Worm (Caenorhabditis elegans) whole organism, mixed stage, embryonic: ENCODE data around the gene skpo-3.

Experiments used
- M03D4.4 ChIP-seq: sonication (generic microtip); optimal IDR thresholded peaks from 2 replicates; lab custom pipeline; 2017; ENCODE audit warnings: mild to moderate bottlenecking, missing genetic modification characterization, missing compliant biosample characterization
- blmp-1 ChIP-seq: fragments of 150-350 bp; optimal IDR thresholded peaks from 2 replicates; lab custom pipeline; 2014; ENCODE audit warnings: missing biosample characterization, missing genetic modification characterization
- drap-1 ChIP-seq: fragments of 200-800 bp; sonication (Bioruptor generic); optimal IDR thresholded peaks from 3 replicates; lab custom pipeline; 2018; ENCODE audit warnings: mild to moderate bottlenecking, missing genetic modification characterization, missing compliant biosample characterization
- elt-1 ChIP-seq: sonication (generic microtip); optimal IDR thresholded peaks from 2 replicates; lab custom pipeline; 2017; ENCODE audit warnings: missing genetic modification characterization, mild to moderate bottlenecking, missing compliant biosample characterization, antibody characterized with exemption, moderate library complexity, borderline replicate concordance; ENCODE audit not compliant: insufficient read depth
- elt-3 ChIP-seq: fragments of 150-350 bp; optimal IDR thresholded peaks from 2 replicates; lab custom pipeline; 2014; ENCODE audit warnings: missing biosample characterization, missing genetic modification characterization
- flh-1 ChIP-seq: fragments of 200-800 bp; sonication (Bioruptor generic); optimal IDR thresholded peaks from 2 replicates; lab custom pipeline; 2018; ENCODE audit warnings: mild to moderate bottlenecking, missing genetic modification characterization, moderate library complexity, missing compliant biosample characterization
- hlh-1 ChIP-seq: fragments of 150-350 bp; optimal IDR thresholded peaks from 2 replicates; lab custom pipeline; 2014; ENCODE audit warnings: missing biosample characterization, missing genetic modification reagents, missing genetic modification characterization
- lin-32 ChIP-seq: fragments of 200-800 bp; sonication (Bioruptor generic); optimal IDR thresholded peaks from 2 replicates; lab custom pipeline; 2018; ENCODE audit warnings: mild to moderate bottlenecking, missing genetic modification characterization, missing compliant biosample characterization
- nhr-28 ChIP-seq: fragments of 150-350 bp; optimal IDR thresholded peaks from 2 replicates; lab custom pipeline; 2014; ENCODE audit warnings: missing biosample characterization, missing genetic modification characterization
- pha-4 ChIP-seq: fragments of 150-350 bp; optimal IDR thresholded peaks from 2 replicates; lab custom pipeline; 2018; ENCODE audit warnings: missing biosample characterization, missing genetic modification reagents, missing genetic modification characterization
- snpc-4 ChIP-seq: fragments of 150-350 bp; optimal IDR thresholded peaks from 2 replicates; lab custom pipeline; 2014; ENCODE audit warnings: missing biosample characterization, missing genetic modification characterization
- unc-39 ChIP-seq: fragments of 150-350 bp; optimal IDR thresholded peaks from 2 replicates; lab custom pipeline; 2014; ENCODE audit warnings: missing biosample characterization, missing genetic modification characterization
- unc-62 ChIP-seq: fragments of 150-350 bp; optimal IDR thresholded peaks from 2 replicates; lab custom pipeline; 2014; ENCODE audit warnings: missing biosample characterization, missing genetic modification reagents, missing genetic modification characterization
- ztf-11 ChIP-seq: fragments of 150-350 bp; optimal IDR thresholded peaks from 2 replicates; lab custom pipeline; 2014; ENCODE audit warnings: missing biosample characterization, missing genetic modification characterization

DNA sequence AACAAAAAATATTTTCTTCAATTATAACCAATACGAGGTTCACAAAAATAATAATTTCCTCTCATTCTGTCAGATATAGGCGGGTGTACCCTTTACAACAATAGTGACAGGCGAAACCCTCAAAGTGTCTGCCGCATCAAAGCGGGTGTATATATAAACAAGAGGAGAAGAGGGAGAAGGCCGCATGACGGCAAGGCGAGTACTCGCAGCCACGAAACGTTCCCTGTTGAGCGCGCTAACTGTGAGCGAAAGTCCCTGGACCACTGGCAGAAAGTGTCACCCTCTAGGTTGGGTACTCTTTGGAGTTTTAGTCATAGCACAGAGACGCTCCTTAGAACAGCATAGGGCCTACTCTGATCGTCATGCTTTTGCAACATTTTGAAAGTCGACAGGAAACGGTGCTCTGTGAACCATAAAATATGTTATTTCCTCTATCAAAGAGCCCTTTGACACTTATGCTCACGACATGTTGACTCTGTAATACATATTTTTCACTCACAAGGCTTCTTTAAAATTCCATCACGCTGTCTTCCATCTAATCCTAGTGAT is 45.6 kb upstream of the skpo-3 start, which contains the start of gene pcrg-1:
- TF ChIP-seq hlh-1 (tag; lab: Kevin White, UChicago) (peak; percentile 63), pha-4 (tag; lab: Kevin White, UChicago) (peak; percentile 59), unc-62 (GFP tag; lab: Kevin White, UChicago) (peak; percentile 21), elt-1 (tag; lab: Kevin White, UChicago) (peak; percentile 1), elt-3 (tag; lab: Kevin White, UChicago) (peak; percentile 59), drap-1 (GFP tag; lab: Kevin White, UChicago) (peak; percentile 94), unc-39 (tag; lab: Kevin White, UChicago) (peak; percentile 25), ztf-11 (tag; lab: Kevin White, UChicago) (no peak), lin-32 (GFP tag; lab: Kevin White, UChicago) (peak; percentile 86), flh-1 (GFP tag; lab: Kevin White, UChicago) (peak; percentile 82), blmp-1 (tag; lab: Kevin White, UChicago) (no peak), nhr-28 (no peak), snpc-4 (tag; lab: Kevin White, UChicago) (no peak), M03D4.4 (tag; lab: Kevin White, UChicago) (peak; percentile 92)
